Worm (Caenorhabditis elegans) whole organism, early embryonic: ENCODE results near the gene Y39G8B.7.
A peak's percentile ranks its signal among the peaks of the same experiment; 100 is the strongest.

Experiments used
- B0310.2 ChIP-seq: sonication (generic microtip); optimal IDR thresholded peaks from 2 replicates; lab custom pipeline; 2016; ENCODE audit warnings: mild to moderate bottlenecking, missing genetic modification characterization, missing compliant biosample characterization
- aly-1 ChIP-seq: sonication (generic microtip); optimal IDR thresholded peaks from 2 replicates; lab custom pipeline; 2016; ENCODE audit warnings: missing genetic modification characterization, missing compliant biosample characterization
- ama-1 ChIP-seq: fragments of 150-350 bp; optimal IDR thresholded peaks from 2 replicates; lab custom pipeline; 2014
- ceh-13 ChIP-seq: fragments of 200-800 bp; sonication (Bioruptor generic); optimal IDR thresholded peaks from 2 replicates; lab custom pipeline; 2018; ENCODE audit warnings: mild to moderate bottlenecking, missing genetic modification characterization, missing compliant biosample characterization
- ceh-36 ChIP-seq: sonication (generic microtip); optimal IDR thresholded peaks from 2 replicates; lab custom pipeline; 2016; ENCODE audit warnings: missing genetic modification characterization, inconsistent platforms, missing compliant biosample characterization
- ets-7 ChIP-seq: sonication (generic microtip); optimal IDR thresholded peaks from 2 replicates; lab custom pipeline; 2016; ENCODE audit warnings: missing genotype, missing genetic modification characterization, missing compliant biosample characterization
- flt-1 ChIP-seq: fragments of 200-800 bp; sonication (Bioruptor generic); IDR thresholded peaks from 2 replicates; pipeline ENCODE4 v1.3.6; 2022; ENCODE audit warnings: missing genetic modification characterization, missing compliant biosample characterization
- hmg-4 ChIP-seq: fragments of 200-800 bp; sonication (Bioruptor generic); optimal IDR thresholded peaks from 2 replicates; lab custom pipeline; 2018; ENCODE audit warnings: mild to moderate bottlenecking, missing genetic modification characterization, missing compliant biosample characterization
- hnd-1 ChIP-seq: sonication (generic microtip); optimal IDR thresholded peaks from 2 replicates; lab custom pipeline; 2016; ENCODE audit warnings: missing genetic modification characterization, missing compliant biosample characterization
- pes-1 ChIP-seq: fragments of 200-800 bp; sonication (Bioruptor generic); IDR thresholded peaks from 2 replicates; pipeline ENCODE4 v1.3.6; 2022; ENCODE audit warnings: missing genetic modification reagents, missing genetic modification characterization, missing compliant biosample characterization
- scrt-1 ChIP-seq: fragments of 200-800 bp; sonication (Bioruptor generic); IDR thresholded peaks from 2 replicates; pipeline ENCODE4 v1.3.6; 2022; ENCODE audit warnings: missing genetic modification characterization, missing compliant biosample characterization
- sea-1 ChIP-seq: fragments of 200-800 bp; sonication (Bioruptor generic); conservative IDR thresholded peaks from 2 replicates; pipeline ENCODE4 v1.3.6; 2022; ENCODE audit warnings: missing genetic modification characterization, missing compliant biosample characterization
- tbx-11 ChIP-seq: fragments of 200-800 bp; sonication (Bioruptor generic); IDR thresholded peaks from 2 replicates; pipeline ENCODE4 v1.3.6; 2022; ENCODE audit warnings: missing genetic modification characterization, missing compliant biosample characterization
- tra-4 ChIP-seq: sonication (generic microtip); optimal IDR thresholded peaks from 2 replicates; lab custom pipeline; 2017; ENCODE audit warnings: missing genetic modification characterization, missing compliant biosample characterization

DNA sequence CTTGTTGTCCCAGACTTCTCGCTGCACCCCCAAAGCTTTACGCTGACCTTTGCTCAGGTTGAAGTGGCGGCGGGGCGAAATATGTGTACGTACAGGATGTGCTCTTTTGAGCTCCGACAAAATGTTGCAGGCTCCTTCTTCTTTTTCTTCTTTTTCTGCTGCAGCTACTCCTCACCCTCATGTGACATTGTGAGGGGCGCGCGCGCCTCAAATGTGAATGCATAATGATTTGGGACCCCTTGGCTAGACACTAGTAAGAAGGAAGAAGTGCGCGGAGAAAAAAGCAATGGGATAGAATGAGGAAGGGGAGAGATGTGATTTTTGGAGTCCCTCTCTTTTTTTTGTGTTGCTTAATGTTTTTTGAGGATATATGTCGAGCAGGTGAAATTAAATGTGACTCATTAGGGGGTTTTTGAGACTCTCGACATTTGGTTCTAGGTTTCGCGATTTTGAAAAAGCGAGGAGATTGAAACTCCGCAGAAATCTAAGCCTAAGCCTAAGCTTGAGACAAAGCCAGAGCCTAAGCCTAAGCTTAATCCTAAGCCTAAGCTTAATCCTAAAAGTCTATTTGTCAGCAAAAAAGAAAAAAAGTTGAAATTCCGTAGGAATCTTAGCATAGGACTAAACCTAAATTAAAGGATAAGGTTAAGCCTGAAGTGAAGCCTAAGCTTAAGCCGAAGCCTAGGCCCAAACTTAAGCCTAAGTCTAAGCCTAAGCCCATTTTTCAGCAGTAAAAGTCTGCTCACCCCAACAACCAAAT is 42.1 kb upstream of the Y39G8B.7 start:
- no peak for TF ChIP-seq B0310.2 (tag; lab: Kevin White, UChicago)
- no peak for TF ChIP-seq ama-1
- no peak for TF ChIP-seq aly-1 (tag; lab: Kevin White, UChicago)
- TF ChIP-seq tra-4 (tag; lab: Kevin White, UChicago) = no peak
- TF ChIP-seq pes-1 (GFP tag; lab: Robert Waterston, UW) = no peak
- no peak for TF ChIP-seq sea-1 (GFP tag; lab: Robert Waterston, UW)
- no peak for TF ChIP-seq flt-1 (GFP tag; lab: Robert Waterston, UW)
- peak; percentile 73 for TF ChIP-seq ceh-36
- no peak for TF ChIP-seq scrt-1 (GFP tag; lab: Robert Waterston, UW)
- TF ChIP-seq hnd-1 (tag; lab: Kevin White, UChicago) = no peak
- no peak for TF ChIP-seq hmg-4 (GFP tag; lab: Kevin White, UChicago)
- TF ChIP-seq tbx-11 = no peak
- no peak for TF ChIP-seq ets-7 (tag; lab: Kevin White, UChicago)
- TF ChIP-seq ceh-13 (GFP tag; lab: Kevin White, UChicago) = no peak
